Worm (Caenorhabditis elegans) whole organism, mixed stage, embryonic: ENCODE results near the gene ubl-1.

Experiments used
- M03D4.4 ChIP-seq: sonication (generic microtip); optimal IDR thresholded peaks from 2 replicates; lab custom pipeline; 2017; ENCODE audit warnings: mild to moderate bottlenecking, missing genetic modification characterization, missing compliant biosample characterization
- bed-3 ChIP-seq: fragments of 200-800 bp; sonication (Bioruptor generic); optimal IDR thresholded peaks from 3 replicates; lab custom pipeline; 2018; ENCODE audit warnings: mild to moderate bottlenecking, missing genetic modification characterization, moderate library complexity, missing compliant biosample characterization
- blmp-1 ChIP-seq: fragments of 150-350 bp; optimal IDR thresholded peaks from 2 replicates; lab custom pipeline; 2014; ENCODE audit warnings: missing biosample characterization, missing genetic modification characterization
- ceh-83 ChIP-seq: fragments of 200-800 bp; sonication (Bioruptor generic); optimal IDR thresholded peaks from 2 replicates; lab custom pipeline; 2018; ENCODE audit warnings: mild to moderate bottlenecking, missing genetic modification characterization, missing compliant biosample characterization
- ces-1 ChIP-seq: fragments of 150-350 bp; optimal IDR thresholded peaks from 2 replicates; lab custom pipeline; 2014; ENCODE audit warnings: missing biosample characterization, missing genetic modification reagents, missing genetic modification characterization
- cnd-1 ChIP-seq: fragments of 200-800 bp; sonication (Bioruptor generic); optimal IDR thresholded peaks from 2 replicates; lab custom pipeline; 2018; ENCODE audit warnings: mild to moderate bottlenecking, missing genetic modification characterization, missing compliant biosample characterization
- drap-1 ChIP-seq: fragments of 200-800 bp; sonication (Bioruptor generic); optimal IDR thresholded peaks from 3 replicates; lab custom pipeline; 2018; ENCODE audit warnings: mild to moderate bottlenecking, missing genetic modification characterization, missing compliant biosample characterization
- elt-3 ChIP-seq: fragments of 150-350 bp; optimal IDR thresholded peaks from 2 replicates; lab custom pipeline; 2014; ENCODE audit warnings: missing biosample characterization, missing genetic modification characterization
- flh-1 ChIP-seq: fragments of 200-800 bp; sonication (Bioruptor generic); optimal IDR thresholded peaks from 2 replicates; lab custom pipeline; 2018; ENCODE audit warnings: mild to moderate bottlenecking, missing genetic modification characterization, moderate library complexity, missing compliant biosample characterization
- ham-2 ChIP-seq: fragments of 200-800 bp; sonication (Bioruptor generic); optimal IDR thresholded peaks from 2 replicates; lab custom pipeline; 2018; ENCODE audit warnings: mild to moderate bottlenecking, missing genetic modification characterization, missing compliant biosample characterization
- hlh-1 ChIP-seq: fragments of 150-350 bp; optimal IDR thresholded peaks from 2 replicates; lab custom pipeline; 2014; ENCODE audit warnings: missing biosample characterization, missing genetic modification reagents, missing genetic modification characterization
- lin-13 ChIP-seq: fragments of 150-350 bp; optimal IDR thresholded peaks from 2 replicates; lab custom pipeline; 2014; ENCODE audit warnings: missing biosample characterization, missing genetic modification characterization
- lin-32 ChIP-seq: fragments of 200-800 bp; sonication (Bioruptor generic); optimal IDR thresholded peaks from 2 replicates; lab custom pipeline; 2018; ENCODE audit warnings: mild to moderate bottlenecking, missing genetic modification characterization, missing compliant biosample characterization
- lsy-2 ChIP-seq: fragments of 150-350 bp; optimal IDR thresholded peaks from 2 replicates; lab custom pipeline; 2014; ENCODE audit warnings: missing biosample characterization, missing genetic modification characterization
- mab-5 ChIP-seq: fragments of 150-350 bp; optimal IDR thresholded peaks from 2 replicates; lab custom pipeline; 2014; ENCODE audit warnings: missing biosample characterization, missing genetic modification characterization
- mep-1 ChIP-seq: fragments of 150-350 bp; optimal IDR thresholded peaks from 2 replicates; lab custom pipeline; 2017; ENCODE audit warnings: missing biosample characterization, missing genetic modification reagents, missing genetic modification characterization, inconsistent platforms
- mls-2 ChIP-seq: sonication (generic microtip); optimal IDR thresholded peaks from 2 replicates; lab custom pipeline; 2016; ENCODE audit warnings: mild to moderate bottlenecking, missing genetic modification characterization, moderate library complexity, missing compliant biosample characterization
- nhr-12 ChIP-seq: fragments of 150-350 bp; optimal IDR thresholded peaks from 2 replicates; lab custom pipeline; 2014; ENCODE audit warnings: missing biosample characterization, missing genetic modification characterization
- nhr-2 ChIP-seq: fragments of 150-350 bp; optimal IDR thresholded peaks from 2 replicates; lab custom pipeline; 2014; ENCODE audit warnings: missing biosample characterization, missing genetic modification characterization
- nhr-237 ChIP-seq: fragments of 150-350 bp; optimal IDR thresholded peaks from 2 replicates; lab custom pipeline; 2014; ENCODE audit warnings: missing biosample characterization, missing genetic modification characterization
- nhr-28 ChIP-seq: fragments of 150-350 bp; optimal IDR thresholded peaks from 2 replicates; lab custom pipeline; 2014; ENCODE audit warnings: missing biosample characterization, missing genetic modification characterization
- nhr-76 ChIP-seq: sonication (generic microtip); optimal IDR thresholded peaks from 2 replicates; lab custom pipeline; 2017; ENCODE audit warnings: missing biosample characterization, missing genetic modification characterization
- pha-4 ChIP-seq: fragments of 150-350 bp; optimal IDR thresholded peaks from 2 replicates; lab custom pipeline; 2018; ENCODE audit warnings: missing biosample characterization, missing genetic modification reagents, missing genetic modification characterization
- sem-2 ChIP-seq: fragments of 200-800 bp; sonication (Bioruptor generic); optimal IDR thresholded peaks from 2 replicates; lab custom pipeline; 2018; ENCODE audit warnings: mild to moderate bottlenecking, missing genetic modification characterization, missing compliant biosample characterization
- sptf-1 ChIP-seq: sonication (generic microtip); optimal IDR thresholded peaks from 2 replicates; lab custom pipeline; 2017; ENCODE audit warnings: mild to moderate bottlenecking, missing genetic modification characterization, moderate library complexity, missing compliant biosample characterization
- unc-120 ChIP-seq: sonication (generic microtip); optimal IDR thresholded peaks from 2 replicates; lab custom pipeline; 2017; ENCODE audit warnings: missing genetic modification characterization, missing compliant biosample characterization; ENCODE audit not compliant: poor library complexity, severe bottlenecking
- unc-39 ChIP-seq: fragments of 150-350 bp; optimal IDR thresholded peaks from 2 replicates; lab custom pipeline; 2014; ENCODE audit warnings: missing biosample characterization, missing genetic modification characterization
- unc-62 ChIP-seq: fragments of 150-350 bp; optimal IDR thresholded peaks from 2 replicates; lab custom pipeline; 2014; ENCODE audit warnings: missing biosample characterization, missing genetic modification reagents, missing genetic modification characterization
- zip-8 ChIP-seq: fragments of 150-350 bp; optimal IDR thresholded peaks from 2 replicates; lab custom pipeline; 2014; ENCODE audit warnings: missing biosample characterization, missing genetic modification characterization
- ztf-11 ChIP-seq: fragments of 150-350 bp; optimal IDR thresholded peaks from 2 replicates; lab custom pipeline; 2014; ENCODE audit warnings: missing biosample characterization, missing genetic modification characterization

Gene ubl-1

ce11 chrIII:3047040-3047439, 21.1 kb upstream of the ubl-1 start, which contains the start of gene cutl-25:
Gene cutl-25, minus strand, starts transcription at chrIII:3047140.
- no peak for TF ChIP-seq zip-8 (tag; lab: Kevin White, UChicago)
- TF ChIP-seq nhr-237: no peak
- no peak for TF ChIP-seq ces-1
- TF ChIP-seq nhr-2 (tag; lab: Kevin White, UChicago): no peak
- no peak for TF ChIP-seq sem-2 (GFP tag; lab: Kevin White, UChicago)
- TF ChIP-seq lin-32 (GFP tag; lab: Kevin White, UChicago): no peak
- TF ChIP-seq unc-39 (tag; lab: Kevin White, UChicago): no peak
- TF ChIP-seq pha-4 (tag; lab: Kevin White, UChicago): no peak
- TF ChIP-seq nhr-28: no peak
- TF ChIP-seq cnd-1: no peak
- no peak for TF ChIP-seq mls-2 (tag; lab: Kevin White, UChicago)
- TF ChIP-seq lsy-2 (tag; lab: Kevin White, UChicago): no peak
- no peak for TF ChIP-seq drap-1
- TF ChIP-seq unc-62 (GFP tag; lab: Kevin White, UChicago): no peak
- TF ChIP-seq nhr-76 (tag; lab: Kevin White, UChicago): no peak
- TF ChIP-seq ztf-11 (tag; lab: Kevin White, UChicago): no peak
- TF ChIP-seq lin-13 (tag; lab: Kevin White, UChicago): no peak
- TF ChIP-seq flh-1: no peak
- no peak for TF ChIP-seq M03D4.4 (tag; lab: Kevin White, UChicago)
- no peak for TF ChIP-seq sptf-1 (tag; lab: Kevin White, UChicago)

DNA sequence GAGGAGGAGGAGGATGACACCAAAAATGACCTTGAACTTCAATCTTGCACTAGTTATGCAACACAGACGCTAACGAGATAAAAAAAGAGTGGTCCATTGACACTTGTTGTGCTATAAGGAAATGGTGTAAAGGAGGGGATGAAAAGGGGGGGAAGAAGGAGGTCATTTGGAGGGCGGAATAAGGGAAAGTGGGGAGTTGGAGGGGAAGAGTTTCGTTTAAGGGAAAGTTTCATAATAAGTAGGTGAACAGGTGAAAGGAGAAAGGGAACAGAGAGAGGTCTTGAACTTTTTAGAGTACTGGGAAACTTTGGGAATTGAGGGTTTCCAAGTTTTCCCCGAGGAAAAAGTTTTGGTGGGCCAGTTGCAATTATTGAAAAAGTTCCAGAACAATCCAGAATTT, 20.2 kb upstream of the ubl-1 start:
- peak; percentile 22 for TF ChIP-seq zip-8 (tag; lab: Kevin White, UChicago)
- peak; percentile 28 for TF ChIP-seq blmp-1
- no peak for TF ChIP-seq unc-39 (tag; lab: Kevin White, UChicago)
- TF ChIP-seq nhr-2 (tag; lab: Kevin White, UChicago): peak; percentile 77

DNA sequence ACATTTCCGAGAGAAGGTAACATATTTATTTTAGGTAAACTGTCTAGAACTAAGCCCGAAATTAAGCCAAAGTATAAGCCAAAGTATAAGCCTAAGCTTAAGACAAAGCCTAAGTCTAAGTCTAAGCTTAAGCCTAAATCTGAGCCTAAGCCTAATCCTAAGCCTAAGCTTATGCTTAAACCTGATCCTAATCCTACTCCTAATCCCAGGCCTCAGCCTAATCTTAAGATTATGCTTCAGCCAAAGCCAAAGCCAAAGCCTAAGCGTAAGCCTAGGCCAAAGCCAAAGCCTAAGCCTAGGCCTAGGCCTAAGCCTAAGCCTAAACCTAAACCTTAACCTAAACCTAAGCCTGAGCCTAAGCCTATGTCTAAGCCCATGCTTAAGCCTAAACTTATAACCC, 12.2 kb upstream of the ubl-1 start:
- peak; percentile 6 for TF ChIP-seq ham-2 (GFP tag; lab: Kevin White, UChicago)
- no peak for TF ChIP-seq nhr-237
- TF ChIP-seq, all 35 proteins: peak for 1

DNA sequence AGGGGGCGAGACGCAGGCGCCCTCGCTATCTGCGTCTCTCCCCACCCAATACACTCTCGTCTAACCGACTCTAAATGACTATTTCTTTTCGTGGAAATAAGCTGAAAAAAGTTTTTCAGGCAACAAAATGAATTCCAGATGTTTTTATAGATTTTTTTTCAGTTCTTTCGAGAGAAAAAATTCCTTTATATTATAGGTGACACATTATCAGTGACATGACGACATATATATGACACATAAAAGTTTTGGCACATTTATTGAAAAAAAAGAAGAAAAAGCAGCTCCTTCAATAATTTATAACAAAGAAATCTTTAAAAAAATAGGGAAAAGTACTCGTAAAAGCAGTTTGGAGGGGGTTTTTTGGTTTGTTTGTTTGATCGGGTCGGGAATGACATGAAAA, 7.8 kb upstream of the ubl-1 start, which contains the start of gene fipr-29:
Gene fipr-29, minus strand, starts transcription at position 101 of the 400 bp plus-strand sequence.
- TF ChIP-seq unc-62 (GFP tag; lab: Kevin White, UChicago) (no peak), nhr-76 (tag; lab: Kevin White, UChicago) (no peak), nhr-12 (tag; lab: Kevin White, UChicago) (no peak), sem-2 (GFP tag; lab: Kevin White, UChicago) (no peak), mls-2 (tag; lab: Kevin White, UChicago) (no peak), lin-13 (tag; lab: Kevin White, UChicago) (no peak), ztf-11 (tag; lab: Kevin White, UChicago) (no peak), bed-3 (no peak), elt-3 (tag; lab: Kevin White, UChicago) (no peak), blmp-1 (no peak), sptf-1 (tag; lab: Kevin White, UChicago) (no peak), nhr-2 (tag; lab: Kevin White, UChicago) (no peak), mab-5 (tag; lab: Kevin White, UChicago) (no peak), nhr-28 (no peak), nhr-237 (no peak)

- TF ChIP-seq bed-3 (no peak), ceh-83 (no peak), blmp-1 (no peak), nhr-28 (no peak), unc-62 (GFP tag; lab: Kevin White, UChicago) (no peak)
Observed at ce11 chrIII:3061289-3061688, 6.8 kb upstream of the ubl-1 start.

DNA sequence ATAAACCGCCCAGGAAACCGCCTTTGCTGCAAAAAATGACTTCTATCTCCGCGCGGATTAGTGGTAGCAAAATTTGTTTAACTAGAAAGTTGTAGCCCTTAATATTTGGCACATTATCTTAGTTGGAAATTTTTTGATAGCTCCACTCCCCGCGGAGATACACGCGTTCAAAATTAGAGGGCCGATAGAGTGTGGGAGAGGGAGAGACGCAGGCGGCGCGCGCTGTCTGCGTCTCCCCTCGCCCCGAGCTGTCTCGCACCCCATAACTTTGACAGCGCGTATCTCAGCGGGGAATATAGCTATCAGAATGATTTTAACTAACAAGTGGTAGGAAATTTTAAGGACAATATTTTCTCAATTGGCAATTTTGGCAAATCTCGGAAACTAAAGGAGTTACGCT, 5.0 kb upstream of the ubl-1 start:
- no peak for TF ChIP-seq cnd-1
- TF ChIP-seq hlh-1 (tag; lab: Kevin White, UChicago): no peak
- TF ChIP-seq sem-2 (GFP tag; lab: Kevin White, UChicago): no peak
- no peak for TF ChIP-seq mep-1 (tag; lab: Kevin White, UChicago)
- TF ChIP-seq nhr-237: no peak
- TF ChIP-seq unc-39 (tag; lab: Kevin White, UChicago): no peak
- no peak for TF ChIP-seq M03D4.4 (tag; lab: Kevin White, UChicago)
- no peak for TF ChIP-seq lsy-2 (tag; lab: Kevin White, UChicago)
- TF ChIP-seq unc-120 (tag; lab: Kevin White, UChicago): no peak
